Fruit fly (Drosophila melanogaster): Measurements from ENCODE around the gene CG46304.

The CG46304 gene

dm6 chr2L:18985201-18986124 lies 39.4 kb downstream of the CG46304 start:
- TF ChIP-seq CG8301 (tag; optimal IDR thresholded peaks at IDR 0.05) (peak; percentile 9), CG8159 (tag; optimal IDR thresholded peaks at IDR 0.05) (peak; percentile 9), EcR (GFP tag; optimal IDR thresholded peaks at IDR 0.05) (no peak), Snoo (tag; optimal IDR thresholded peaks at IDR 0.05) (no peak), CG14655 (GFP tag; optimal IDR thresholded peaks at IDR 0.05) (peak; percentile 36), gl (tag; optimal IDR thresholded peaks at IDR 0.05) (no peak), CG15710 (tag; optimal IDR thresholded peaks at IDR 0.05) (peak; percentile 12), Pif1A (GFP tag; optimal IDR thresholded peaks at IDR 0.05) (peak; percentile 6)

DNA sequence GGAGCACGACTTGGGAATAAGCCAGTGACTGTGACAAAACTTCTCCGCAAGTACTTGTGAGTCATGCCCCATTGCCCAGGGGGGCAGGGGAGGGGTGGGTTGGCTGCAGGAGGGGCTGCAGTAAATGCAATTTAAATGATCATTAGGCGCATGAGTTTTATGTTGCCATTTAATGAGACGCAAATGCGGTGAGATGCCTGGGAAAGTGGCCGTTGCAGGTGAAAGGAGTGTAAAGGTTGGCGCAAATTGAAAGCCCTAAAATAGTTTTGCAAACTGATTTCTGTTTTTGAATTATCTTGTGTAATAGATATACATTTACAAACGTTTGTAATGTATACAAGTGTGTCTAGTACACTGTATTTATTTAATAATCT lies 40.0 kb downstream of the CG46304 start:
- TF ChIP-seq EcR (GFP tag; optimal IDR thresholded peaks at IDR 0.05) (no peak), Pif1B (GFP tag; optimal IDR thresholded peaks at IDR 0.05) (no peak), CG34367 (tag; optimal IDR thresholded peaks at IDR 0.05) (no peak), CG17806 (tag; optimal IDR thresholded peaks at IDR 0.05) (no peak), rn (GFP tag; IDR thresholded peaks at IDR 0.05) (no peak), CG8159 (tag; optimal IDR thresholded peaks at IDR 0.05) (no peak), CG15710 (tag; optimal IDR thresholded peaks at IDR 0.05) (no peak), CG32121 (GFP tag; IDR thresholded peaks at IDR 0.05) (no peak), CG4496 (GFP tag; IDR thresholded peaks at IDR 0.05) (no peak), CG10348 (GFP tag; IDR thresholded peaks at IDR 0.05) (no peak)

DNA sequence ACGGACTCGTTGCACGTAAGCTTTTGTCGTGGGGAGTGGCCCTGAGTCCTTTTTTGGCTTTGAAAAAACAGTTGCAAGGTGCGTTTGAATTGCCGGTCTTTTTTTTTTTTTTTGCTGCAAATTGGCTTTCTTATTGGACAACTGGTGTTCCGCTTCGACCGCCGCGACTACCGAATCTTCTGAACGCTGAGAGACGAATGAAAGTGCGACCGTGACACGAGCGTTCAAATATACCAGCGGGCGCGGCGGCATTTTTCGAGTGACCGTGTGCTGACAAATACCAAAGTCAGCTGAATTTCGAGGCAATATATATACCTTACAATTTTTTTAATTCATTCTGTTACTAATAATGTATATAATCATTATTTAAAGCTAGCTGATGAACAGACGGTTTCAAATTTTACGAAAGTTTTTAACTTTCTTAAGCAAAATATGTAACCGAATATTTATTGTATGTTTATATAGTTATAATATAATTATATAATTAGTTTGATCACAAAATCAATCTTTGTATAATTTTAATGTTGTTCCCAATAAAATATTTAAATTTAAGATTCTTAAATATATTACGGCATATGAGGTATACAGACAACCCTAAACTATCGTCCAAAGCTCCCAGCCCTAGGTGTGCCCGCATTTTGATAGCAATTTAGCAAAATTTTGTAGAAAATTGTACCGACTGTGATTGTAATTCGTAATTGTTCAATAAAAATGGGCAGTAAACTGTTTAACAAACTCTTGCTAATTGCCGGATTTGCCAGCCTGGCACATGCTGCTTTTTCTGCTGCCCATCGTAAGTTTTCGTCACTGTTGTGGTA lies 41.2 kb downstream of the CG46304 start, which contains the start of the genes Swip-1 and EMC5:
Gene Swip-1, minus strand, starts transcription at position 203 of the 818 bp plus-strand sequence.
Gene EMC5, plus strand, starts transcription at position 630 of the 818 bp plus-strand sequence.
- TF ChIP-seq fd96Ca (GFP tag; IDR thresholded peaks at IDR 0.05) (0 out of 3 replicates have a peak, but pooled peaks have one; percentile 36), Pif1B (GFP tag; optimal IDR thresholded peaks at IDR 0.05) (peak; percentile 2), Pif1A (GFP tag; optimal IDR thresholded peaks at IDR 0.05) (peak; percentile 23), CG8301 (tag; optimal IDR thresholded peaks at IDR 0.05) (no peak), CG12605 (GFP tag; IDR thresholded peaks at IDR 0.05) (no peak), EcR (GFP tag; optimal IDR thresholded peaks at IDR 0.05) (no peak), CG13204 (GFP tag; optimal IDR thresholded peaks at IDR 0.05) (no peak), CG14655 (GFP tag; optimal IDR thresholded peaks at IDR 0.05) (peak; percentile 50), Ets98B (GFP tag; IDR thresholded peaks at IDR 0.05) (peak; percentile 38; the same call in 1 of the 2 replicates), CG32121 (GFP tag; IDR thresholded peaks at IDR 0.05) (no peak; the same call in 1 of the 2 replicates), Snoo (tag; optimal IDR thresholded peaks at IDR 0.05) (no peak), CG15710 (tag; optimal IDR thresholded peaks at IDR 0.05) (peak; percentile 61), rn (GFP tag; IDR thresholded peaks at IDR 0.05) (0 out of 2 replicates have a peak, but pooled peaks have one; percentile 9), gl (tag; optimal IDR thresholded peaks at IDR 0.05) (no peak), CG34367 (tag; optimal IDR thresholded peaks at IDR 0.05) (peak; percentile 31), D1 (tag; optimal IDR thresholded peaks at IDR 0.05) (peak; percentile 16), CG10348 (GFP tag; IDR thresholded peaks at IDR 0.05) (no peak), CG9948 (tag; optimal IDR thresholded peaks at IDR 0.05) (peak; percentile 31), CG17806 (tag; optimal IDR thresholded peaks at IDR 0.05) (peak; percentile 32), CG8159 (tag; optimal IDR thresholded peaks at IDR 0.05) (peak; percentile 68), CG4496 (GFP tag; IDR thresholded peaks at IDR 0.05) (peak; percentile 39; the same call in 1 of the 3 replicates)

dm6 chr2L:18990133-18990532 lies 44.0 kb downstream of the CG46304 start, which contains the start of gene CG15170:
Gene CG15170, minus strand, starts transcription at chr2L:18990233.
- TF ChIP-seq fd96Ca (GFP tag; IDR thresholded peaks at IDR 0.05) = no peak
- TF ChIP-seq CG10348 (GFP tag; IDR thresholded peaks at IDR 0.05) = no peak
- no peak for TF ChIP-seq Pif1B (GFP tag; optimal IDR thresholded peaks at IDR 0.05)
- TF ChIP-seq Pif1A (GFP tag; optimal IDR thresholded peaks at IDR 0.05) = no peak
- no peak for TF ChIP-seq CG4496 (GFP tag; IDR thresholded peaks at IDR 0.05)
- no peak for TF ChIP-seq CG12605 (GFP tag; IDR thresholded peaks at IDR 0.05)
- no peak for TF ChIP-seq CG9948 (tag; optimal IDR thresholded peaks at IDR 0.05)
- no peak for TF ChIP-seq CG17806 (tag; optimal IDR thresholded peaks at IDR 0.05)
- TF ChIP-seq CG34367 (tag; optimal IDR thresholded peaks at IDR 0.05) = no peak

DNA sequence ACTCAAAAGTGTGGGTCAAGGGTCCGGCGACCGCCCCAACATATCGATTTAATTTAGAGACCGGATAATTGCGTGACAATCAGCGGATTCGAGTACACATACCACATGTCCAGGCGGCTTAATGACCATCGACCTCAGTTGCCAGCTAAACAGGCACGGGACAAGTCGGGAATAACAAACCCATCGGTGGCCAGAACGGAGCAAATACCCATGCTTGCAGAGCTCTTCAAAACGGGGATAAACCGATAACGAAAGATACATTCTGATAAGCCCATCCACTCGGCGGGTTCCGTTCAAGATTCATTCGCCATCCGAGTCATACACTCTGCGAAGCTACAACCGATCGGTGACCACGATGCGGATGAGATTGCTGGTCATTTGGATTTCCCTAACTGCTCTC lies 44.6 kb downstream of the CG46304 start, which contains the start of gene CG15169:
Gene CG15169, plus strand, starts transcription at position 301 of the 400 bp plus-strand sequence.
- TF ChIP-seq rn (GFP tag; IDR thresholded peaks at IDR 0.05) (no peak), EcR (GFP tag; optimal IDR thresholded peaks at IDR 0.05) (peak; percentile 17)

dm6 chr2L:18992196-18992595 lies 46.1 kb downstream of the CG46304 start, which contains the start of gene CG46465:
Gene CG46465, plus strand, starts transcription at chr2L:18992496.
- no peak for TF ChIP-seq CG32121 (GFP tag; IDR thresholded peaks at IDR 0.05)
- no peak for TF ChIP-seq Pif1B (GFP tag; optimal IDR thresholded peaks at IDR 0.05)
- no peak for TF ChIP-seq EcR (GFP tag; optimal IDR thresholded peaks at IDR 0.05)
- TF ChIP-seq CG4496 (GFP tag; IDR thresholded peaks at IDR 0.05) = no peak
- TF ChIP-seq Ets98B (GFP tag; IDR thresholded peaks at IDR 0.05) = no peak
- TF ChIP-seq fd96Ca (GFP tag; IDR thresholded peaks at IDR 0.05) = no peak
- no peak for TF ChIP-seq gl (tag; optimal IDR thresholded peaks at IDR 0.05)
- no peak for TF ChIP-seq CG34367 (tag; optimal IDR thresholded peaks at IDR 0.05)
- TF ChIP-seq CG12605 (GFP tag; IDR thresholded peaks at IDR 0.05) = no peak
- no peak for TF ChIP-seq CG10348 (GFP tag; IDR thresholded peaks at IDR 0.05)
- TF ChIP-seq CG13204 (GFP tag; optimal IDR thresholded peaks at IDR 0.05) = no peak
- TF ChIP-seq D1 (tag; optimal IDR thresholded peaks at IDR 0.05) = no peak
- no peak for TF ChIP-seq CG8159 (tag; optimal IDR thresholded peaks at IDR 0.05)
- TF ChIP-seq rn (GFP tag; IDR thresholded peaks at IDR 0.05) = no peak
